Worm (Caenorhabditis elegans): Measurements from ENCODE around the gene gsp-1.

ce11 chrV:10647043-10647611, 35.1 kb upstream of the gsp-1 start, which contains the start of the genes C32C4.3 and C32C4.16:
- no peak for TF ChIP-seq ceh-36 (tag; optimal IDR thresholded peaks at IDR 0.05)
- no peak for TF ChIP-seq hmg-4 (GFP tag; optimal IDR thresholded peaks at IDR 0.05)
- no peak for TF ChIP-seq pes-1 (GFP tag; IDR thresholded peaks at IDR 0.05)
- TF ChIP-seq tbx-37 (GFP tag; conservative IDR thresholded peaks at IDR 0.05): no peak
- no peak for TF ChIP-seq ama-1 (optimal IDR thresholded peaks at IDR 0.05)

All from whole organism, early embryonic.